Fruit fly (Drosophila melanogaster) whole organism, embryonic: ENCODE data around the gene CG31650.

Experiments
- Awh ChIP-seq: fragments of 200-800 bp; sonication (Bioruptor generic); IDR thresholded peaks from 2 replicates; pipeline ENCODE4, ENCODE4 v1.3.6; 2022; ENCODE audit warnings: missing biosample characterization, missing genetic modification characterization
- CG10979 ChIP-seq: fragments of 200-800 bp; sonication (Bioruptor generic); optimal IDR thresholded peaks from 2 replicates; lab custom pipeline; 2018; ENCODE audit warnings: missing biosample characterization, mild to moderate bottlenecking, missing genetic modification characterization, moderate library complexity
- CG11456 ChIP-seq: fragments of 200-800 bp; sonication (Bioruptor generic); IDR thresholded peaks from 3 replicates; pipeline ENCODE4 v1.3.6; 2022; ENCODE audit warnings: missing biosample characterization, missing genetic modification characterization
- CG12104 ChIP-seq: fragments of 200-800 bp; sonication (Bioruptor generic); optimal IDR thresholded peaks from 3 replicates; lab custom pipeline; 2016; ENCODE audit warnings: missing biosample characterization, missing genetic modification characterization
- CG13775 ChIP-seq: fragments of 200-800 bp; sonication (Bioruptor generic); optimal IDR thresholded peaks from 3 replicates; lab custom pipeline; 2017; ENCODE audit warnings: missing biosample characterization, mild to moderate bottlenecking, missing genetic modification characterization
- CG15011 ChIP-seq: fragments of 200-800 bp; sonication (Bioruptor generic); optimal IDR thresholded peaks from 3 replicates; lab custom pipeline; 2018; ENCODE audit warnings: missing biosample characterization, mild to moderate bottlenecking, missing genetic modification characterization
- CG17568 ChIP-seq: fragments of 200-800 bp; sonication (Bioruptor generic); optimal IDR thresholded peaks from 2 replicates; lab custom pipeline; 2018; ENCODE audit warnings: missing biosample characterization, mild to moderate bottlenecking, missing genetic modification characterization, moderate library complexity
- CG17829 ChIP-seq: fragments of 200-800 bp; optimal IDR thresholded peaks from 2 replicates; lab custom pipeline; 2019; ENCODE audit warnings: missing biosample characterization, mild to moderate bottlenecking, missing genetic modification characterization, moderate library complexity
- CG2712 ChIP-seq: fragments of 200-800 bp; optimal IDR thresholded peaks from 3 replicates; lab custom pipeline; 2019; ENCODE audit warnings: missing biosample characterization, mild to moderate bottlenecking, missing genetic modification characterization, moderate library complexity
- CG33557 ChIP-seq: fragments of 200-800 bp; sonication (Bioruptor generic); optimal IDR thresholded peaks from 2 replicates; lab custom pipeline; 2019; ENCODE audit warnings: missing biosample characterization, mild to moderate bottlenecking, missing genetic modification characterization, moderate library complexity
- CG4282 ChIP-seq: fragments of 200-800 bp; sonication (Bioruptor generic); optimal IDR thresholded peaks from 2 replicates; lab custom pipeline; 2016; ENCODE audit warnings: missing biosample characterization, missing genetic modification characterization
- CG4730 ChIP-seq: fragments of 200-800 bp; sonication (Bioruptor generic); IDR thresholded peaks from 2 replicates; pipeline ENCODE4 v1.3.6; 2022; ENCODE audit warnings: missing biosample characterization, missing genetic modification characterization
- CG6689 ChIP-seq: fragments of 200-800 bp; sonication (Bioruptor generic); IDR thresholded peaks from 2 replicates; pipeline ENCODE4 v1.3.6; 2022; ENCODE audit warnings: missing biosample characterization, missing genetic modification characterization
- CG6813 ChIP-seq: fragments of 200-800 bp; sonication (Bioruptor generic); optimal IDR thresholded peaks from 2 replicates; lab custom pipeline; 2017; ENCODE audit warnings: missing biosample characterization, missing genetic modification characterization, mild to moderate bottlenecking, moderate library complexity, missing genetic modification reagents
- CG7987 ChIP-seq: fragments of 200-800 bp; sonication (Bioruptor generic); optimal IDR thresholded peaks from 2 replicates; lab custom pipeline; 2018; ENCODE audit warnings: missing biosample characterization, mild to moderate bottlenecking, missing genetic modification characterization, moderate library complexity
- Camta ChIP-seq: fragments of 200-800 bp; sonication (Bioruptor generic); optimal IDR thresholded peaks from 2 replicates; lab custom pipeline; 2016; ENCODE audit warnings: missing biosample characterization, missing genetic modification characterization
- Dip2 ChIP-seq: fragments of 200-800 bp; sonication (Bioruptor generic); IDR thresholded peaks from 2 replicates; pipeline ENCODE4 v1.3.6; 2022; ENCODE audit warnings: missing biosample characterization, missing genetic modification characterization
- Dll ChIP-seq: fragments of 200-800 bp; sonication (Bioruptor generic); IDR thresholded peaks from 4 replicates; pipeline ENCODE4 v1.3.6; 2022; ENCODE audit warnings: missing biosample characterization, missing genetic modification characterization; ENCODE audit not compliant: partially characterized antibody
- Fer3 ChIP-seq: fragments of 200-800 bp; sonication (Bioruptor generic); optimal IDR thresholded peaks from 2 replicates; lab custom pipeline; 2018; ENCODE audit warnings: missing biosample characterization, mild to moderate bottlenecking, missing genetic modification characterization, moderate library complexity
- Gsc ChIP-seq: fragments of 200-800 bp; sonication (Bioruptor generic); IDR thresholded peaks from 2 replicates; pipeline ENCODE4 v1.3.6; 2022; ENCODE audit warnings: missing biosample characterization, missing genetic modification characterization
- H15 ChIP-seq: fragments of 200-800 bp; sonication (Bioruptor generic); IDR thresholded peaks from 3 replicates; pipeline ENCODE4 v1.3.6; 2022; ENCODE audit warnings: missing biosample characterization, missing genetic modification characterization
- HLH54F ChIP-seq: fragments of 200-800 bp; sonication (Bioruptor generic); optimal IDR thresholded peaks from 3 replicates; lab custom pipeline; 2016; ENCODE audit warnings: missing biosample characterization, missing genetic modification characterization
- Kr ChIP-seq: fragments of 200-800 bp; sonication (Bioruptor generic); optimal IDR thresholded peaks from 2 replicates; lab custom pipeline; 2017; ENCODE audit warnings: missing biosample characterization, mild to moderate bottlenecking, missing genetic modification characterization
- Mrtf ChIP-seq: fragments of 200-800 bp; sonication (Bioruptor generic); IDR thresholded peaks from 3 replicates; pipeline ENCODE4 v1.3.6; 2022; ENCODE audit warnings: missing biosample characterization, missing genetic modification characterization
- NC2β ChIP-seq: fragments of 200-800 bp; sonication (Bioruptor generic); optimal IDR thresholded peaks from 2 replicates; lab custom pipeline; 2016; ENCODE audit warnings: missing biosample characterization, missing genetic modification characterization
- Sin3A ChIP-seq: fragments of >200 bp; optimal IDR thresholded peaks from 2 replicates; lab custom pipeline; 2018
- Six4 ChIP-seq: fragments of 200-800 bp; sonication (Bioruptor generic); optimal IDR thresholded peaks from 2 replicates; lab custom pipeline; 2016; ENCODE audit warnings: missing biosample characterization, missing genetic modification characterization
- abd-A ChIP-seq: fragments of 200-800 bp; sonication (Bioruptor generic); optimal IDR thresholded peaks from 3 replicates; lab custom pipeline; 2019; ENCODE audit warnings: missing biosample characterization, mild to moderate bottlenecking, missing genetic modification characterization, moderate library complexity
- ara ChIP-seq: fragments of 200-800 bp; sonication (Bioruptor generic); IDR thresholded peaks from 2 replicates; pipeline ENCODE4 v1.3.6; 2022; ENCODE audit warnings: missing biosample characterization, missing genetic modification characterization
- bbx ChIP-seq: fragments of 200-800 bp; sonication (Bioruptor generic); IDR thresholded peaks from 2 replicates; pipeline ENCODE4 v1.3.6; 2022; ENCODE audit warnings: missing biosample characterization, missing genetic modification characterization; ENCODE audit not compliant: partially characterized antibody
- bowl ChIP-seq: fragments of 200-800 bp; sonication (Bioruptor generic); IDR thresholded peaks from 2 replicates; pipeline ENCODE4 v1.3.6; 2022; ENCODE audit warnings: missing biosample characterization, missing genetic modification characterization
- cwo ChIP-seq: fragments of 200-800 bp; sonication (Bioruptor generic); optimal IDR thresholded peaks from 3 replicates; lab custom pipeline; 2017; ENCODE audit warnings: missing biosample characterization, missing genetic modification characterization, mild to moderate bottlenecking, moderate library complexity, missing genetic modification reagents
- dimm ChIP-seq: fragments of 200-800 bp; sonication (Bioruptor generic); IDR thresholded peaks from 2 replicates; pipeline ENCODE4 v1.3.6; 2022; ENCODE audit warnings: missing biosample characterization, missing genetic modification characterization
- dpn ChIP-seq, 2 experiments: fragments of 200-800 bp; sonication (Bioruptor generic); optimal IDR thresholded peaks; 3 replicates each; lab custom pipeline; 2016; ENCODE audit warnings: missing biosample characterization in 2 of 2, missing genetic modification characterization in 2 of 2
- en ChIP-seq: fragments of 200-800 bp; sonication (Bioruptor generic); optimal IDR thresholded peaks from 2 replicates; lab custom pipeline; 2016; ENCODE audit warnings: missing biosample characterization, missing genetic modification characterization
- exex ChIP-seq: fragments of 200-800 bp; sonication (Bioruptor generic); optimal IDR thresholded peaks from 4 replicates; lab custom pipeline; 2018; ENCODE audit warnings: missing biosample characterization, mild to moderate bottlenecking, missing genetic modification characterization, moderate library complexity
- fd3F ChIP-seq: fragments of 200-800 bp; sonication (Bioruptor generic); optimal IDR thresholded peaks from 2 replicates; lab custom pipeline; 2018; ENCODE audit warnings: missing biosample characterization, mild to moderate bottlenecking, missing genetic modification characterization, moderate library complexity
- ftz-f1 ChIP-seq: fragments of 200-800 bp; sonication (Bioruptor generic); optimal IDR thresholded peaks from 2 replicates; lab custom pipeline; 2016; ENCODE audit warnings: missing biosample characterization, missing genetic modification characterization
- gsb ChIP-seq: fragments of 200-800 bp; sonication (Bioruptor generic); IDR thresholded peaks from 2 replicates; pipeline ENCODE4 v1.3.6; 2022; ENCODE audit warnings: missing biosample characterization, missing genetic modification characterization
- her ChIP-seq: fragments of 200-800 bp; sonication (Bioruptor generic); optimal IDR thresholded peaks from 2 replicates; lab custom pipeline; 2016; ENCODE audit warnings: missing biosample characterization, missing genetic modification characterization
- lov ChIP-seq, 2 experiments: fragments of 200-800 bp in 1 of 2; fragments of >200 bp in 1 of 2; sonication (Bioruptor generic) in 1 of 2; IDR thresholded peaks in 1 of 2; optimal IDR thresholded peaks in 1 of 2; 2 replicates in 1 of 2; 3 replicates in 1 of 2; pipeline versions ENCODE4 v1.3.6 to Lab custom; 2017 to 2022; ENCODE audit warnings: missing biosample characterization in 1 of 2, missing genetic modification characterization in 1 of 2
- pan ChIP-seq, 4 experiments: fragments of >200 bp in 3 of 4; fragments of 200-800 bp in 1 of 4; sonication (Bioruptor generic) in 1 of 4; optimal IDR thresholded peaks in 3 of 4; IDR thresholded peaks in 1 of 4; 2 replicates each; pipeline versions ENCODE4 v1.3.6 to Lab custom; 2017 to 2022; ENCODE audit warnings: missing biosample characterization in 2 of 4, missing genetic modification characterization in 2 of 4, mixed read lengths in 1 of 4
- ranshi ChIP-seq: fragments of 200-800 bp; sonication (Bioruptor generic); IDR thresholded peaks from 2 replicates; pipeline ENCODE4 v1.3.6; 2022; ENCODE audit warnings: missing biosample characterization, missing genetic modification characterization
- slp2 ChIP-seq: fragments of 200-800 bp; sonication (Bioruptor generic); optimal IDR thresholded peaks from 2 replicates; lab custom pipeline; 2016; ENCODE audit warnings: missing biosample characterization, missing genetic modification characterization
- ssp ChIP-seq: fragments of 200-800 bp; sonication (Bioruptor generic); IDR thresholded peaks from 2 replicates; pipeline ENCODE4 v1.3.6; 2022; ENCODE audit warnings: missing biosample characterization, missing genetic modification characterization
- ttk ChIP-seq: fragments of 200-800 bp; sonication (Bioruptor generic); IDR thresholded peaks from 2 replicates; pipeline ENCODE4 v2.1.2; 2022; ENCODE audit warnings: missing biosample characterization, missing genetic modification characterization
- tx ChIP-seq: fragments of 200-800 bp; sonication (Bioruptor generic); optimal IDR thresholded peaks from 2 replicates; lab custom pipeline; 2016; ENCODE audit warnings: missing biosample characterization, missing genetic modification characterization
- zf30C ChIP-seq: fragments of 200-800 bp; sonication (Bioruptor generic); optimal IDR thresholded peaks from 3 replicates; lab custom pipeline; 2018; ENCODE audit warnings: missing biosample characterization, mild to moderate bottlenecking, missing genetic modification characterization
- zfh1 ChIP-seq: fragments of 200-800 bp; sonication (Bioruptor generic); IDR thresholded peaks from 3 replicates; pipeline ENCODE4 v1.3.6; 2022; ENCODE audit warnings: missing biosample characterization, missing genetic modification characterization

The CG31650 gene

dm6 chr2L:5052367-5052914 lies 7.9 kb upstream of the CG31650 start, which contains the start of gene senju (continued):
- peak; percentile 80 for TF ChIP-seq Mrtf (GFP tag; lab: Robert Waterston, UW)
- peak; percentile 83 for TF ChIP-seq Awh (GFP tag; lab: Robert Waterston, UW)
- peak; percentile 69 for TF ChIP-seq ttk (GFP tag; lab: Robert Waterston, UW)
- TF ChIP-seq ssp (GFP tag; lab: Robert Waterston, UW): peak; percentile 62
- TF ChIP-seq H15: peak; percentile 60; the same call in 1 of the 3 replicates
- peak; percentile 79 for TF ChIP-seq ara (GFP tag; lab: Robert Waterston, UW)
- peak; percentile 82 for TF ChIP-seq tx
- TF ChIP-seq CG11456 (GFP tag; lab: Robert Waterston, UW): peak; percentile 90
- peak; percentile 84 for TF ChIP-seq Six4 (GFP tag; lab: Kevin White, UChicago)
- TF ChIP-seq CG10979: peak; percentile 76
- peak; percentile 85 to 93 for TF ChIP-seq dpn (GFP tag; optimal IDR thresholded peaks at IDR 0.05; lab: Kevin White, UChicago)
- TF ChIP-seq Camta (GFP tag; lab: Kevin White, UChicago): peak; percentile 77
- peak; percentile 85 for TF ChIP-seq ranshi (GFP tag; lab: Robert Waterston, UW)
- TF ChIP-seq Sin3A (lab: Kevin White, UChicago): peak; percentile 77
- no peak for TF ChIP-seq Gsc (GFP tag; lab: Robert Waterston, UW)
- peak; percentile 33 for TF ChIP-seq Kr (GFP tag; lab: Kevin White, UChicago)
- TF ChIP-seq ftz-f1: peak; percentile 75
- peak; percentile 91 for TF ChIP-seq her (GFP tag; lab: Kevin White, UChicago)
- no peak for TF ChIP-seq pan (optimal IDR thresholded peaks at IDR 0.05; lab: Kevin White, UChicago)
- TF ChIP-seq pan (GFP tag; optimal IDR thresholded peaks at IDR 0.05 in 1 of 2, IDR thresholded peaks at IDR 0.05 in 1 of 2): peak in 1 of 2 experiments; percentile 90
- TF ChIP-seq CG6813 (GFP tag; lab: Kevin White, UChicago): peak; percentile 79
- peak; percentile 62 for TF ChIP-seq en (GFP tag; lab: Kevin White, UChicago)
- peak; percentile 72 for TF ChIP-seq CG33557 (GFP tag; lab: Kevin White, UChicago)
- peak; percentile 68 for TF ChIP-seq abd-A (tag; lab: Kevin White, UChicago)
- peak; percentile 50 for TF ChIP-seq fd3F (GFP tag; lab: Kevin White, UChicago)
- TF ChIP-seq CG4730 (GFP tag; lab: Robert Waterston, UW): peak; percentile 57
- peak; percentile 60 for TF ChIP-seq CG4282 (GFP tag; lab: Kevin White, UChicago)
- peak; percentile 76 for TF ChIP-seq CG2712 (tag; lab: Kevin White, UChicago)
- TF ChIP-seq CG13775 (GFP tag; lab: Kevin White, UChicago): peak; percentile 84
- peak; percentile 0 for TF ChIP-seq zf30C (GFP tag; lab: Kevin White, UChicago)
- TF ChIP-seq CG12104 (GFP tag; lab: Kevin White, UChicago): peak; percentile 73
- peak; percentile 63 for TF ChIP-seq CG17829
- peak; percentile 51 for TF ChIP-seq slp2 (GFP tag; lab: Kevin White, UChicago)
- TF ChIP-seq CG6689: peak; percentile 73
- peak; percentile 39 for TF ChIP-seq exex (tag; lab: Kevin White, UChicago)
- no peak for TF ChIP-seq dimm
- TF ChIP-seq cwo (GFP tag; lab: Kevin White, UChicago): peak; percentile 79
- TF ChIP-seq zfh1: peak; percentile 83; the same call in 2 of the 3 replicates
- TF ChIP-seq CG15011: peak; percentile 39
- no peak for TF ChIP-seq lov (optimal IDR thresholded peaks at IDR 0.05; lab: Kevin White, UChicago)
- peak; percentile 55; the same call in 2 of the 3 replicates for TF ChIP-seq lov (GFP tag; IDR thresholded peaks at IDR 0.05; lab: Robert Waterston, UW)
- peak; percentile 81 for TF ChIP-seq HLH54F
- no peak for TF ChIP-seq Dip2
- peak; percentile 49 for TF ChIP-seq bowl
- peak; percentile 82 for TF ChIP-seq NC2β (GFP tag; lab: Kevin White, UChicago)
- TF ChIP-seq CG17568 (GFP tag; lab: Kevin White, UChicago): peak; percentile 61
- TF ChIP-seq CG7987 (GFP tag; lab: Kevin White, UChicago): peak; percentile 93
- TF ChIP-seq Dll (GFP tag; lab: Robert Waterston, UW): peak; percentile 57; the same call in 2 of the 4 replicates
- TF ChIP-seq gsb (GFP tag; lab: Robert Waterston, UW): no peak; the same call in none of the 2 replicates
- TF ChIP-seq bbx (GFP tag; lab: Robert Waterston, UW): peak; percentile 35; the same call in 1 of the 2 replicates
- peak; percentile 74 for TF ChIP-seq Fer3
